Worm (Caenorhabditis elegans): ENCODE results near the gene C15C7.4.

DNA sequence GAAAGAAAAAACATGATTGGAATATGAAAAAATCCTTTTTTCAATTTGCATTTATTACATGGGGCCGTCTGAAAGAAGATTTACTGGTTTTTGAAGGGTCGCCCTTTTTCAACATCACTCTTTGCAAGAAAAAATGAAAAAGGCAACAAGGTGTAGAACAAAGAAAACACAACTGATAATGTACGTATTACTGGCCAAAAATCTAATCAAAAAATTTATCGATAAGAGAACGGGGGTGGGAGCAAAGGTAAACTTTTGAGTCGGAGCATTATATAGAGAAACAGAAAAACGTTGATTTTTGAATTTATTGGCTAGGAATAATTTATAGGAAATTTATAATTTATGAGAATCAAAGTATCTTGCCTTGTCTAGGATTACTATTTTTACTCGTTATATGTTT, 36.5 kb downstream of the C15C7.4 start:
- TF ChIP-seq che-1 (tag; optimal IDR thresholded peaks at IDR 0.05) (no peak), gmeb-2 (tag; optimal IDR thresholded peaks at IDR 0.05) (no peak), ceh-34 (tag; optimal IDR thresholded peaks at IDR 0.05) (no peak)
